Fruit fly (Drosophila melanogaster): ENCODE data around the gene CG42750.

The CG42750 gene

dm6 chr2L:18141471-18142345, 133.9 kb downstream of the CG42750 start (continued):
- peak; percentile 22 for TF ChIP-seq CG1647 (GFP tag; optimal IDR thresholded peaks at IDR 0.05)
- peak; percentile 48 for TF ChIP-seq ap (GFP tag; IDR thresholded peaks at IDR 0.05)
- no peak for TF ChIP-seq Neu2 (GFP tag; optimal IDR thresholded peaks at IDR 0.05; ENCODE audit: borderline replicate concordance)
- TF ChIP-seq ato (GFP tag; IDR thresholded peaks at IDR 0.05; ENCODE audit: partially characterized antibody), result no peak
- TF ChIP-seq CG3838 (GFP tag; optimal IDR thresholded peaks at IDR 0.05), result no peak
- TF ChIP-seq NfI (GFP tag; optimal IDR thresholded peaks at IDR 0.05), result peak; percentile 65
- no peak for TF ChIP-seq Opbp (GFP tag; IDR thresholded peaks at IDR 0.05; ENCODE audit: partially characterized antibody)
- TF ChIP-seq CG3847 (GFP tag; IDR thresholded peaks at IDR 0.05), result peak; percentile 40; the same call in 1 of the 2 replicates
- TF ChIP-seq CG5953 (GFP tag; IDR thresholded peaks at IDR 0.05), result 0 out of 2 replicates have a peak, but pooled peaks have one; percentile 12
- peak; percentile 56; the same call in 2 of the 3 replicates for TF ChIP-seq H15 (GFP tag; IDR thresholded peaks at IDR 0.05)
- TF ChIP-seq CG15601 (tag; optimal IDR thresholded peaks at IDR 0.05), result no peak
- peak; percentile 38; the same call in 2 of the 3 replicates for TF ChIP-seq CG34422 (GFP tag; IDR thresholded peaks at IDR 0.05)
- TF ChIP-seq CG31388 (GFP tag; optimal IDR thresholded peaks at IDR 0.05), result no peak
- TF ChIP-seq CG31365 (tag; optimal IDR thresholded peaks at IDR 0.05), result no peak
- TF ChIP-seq Usf (GFP tag; optimal IDR thresholded peaks at IDR 0.05), result no peak
- TF ChIP-seq CG4730 (GFP tag; IDR thresholded peaks at IDR 0.05), result no peak
- TF ChIP-seq Vsx1 (GFP tag; optimal IDR thresholded peaks at IDR 0.05), result peak; percentile 29
- TF ChIP-seq odd (GFP tag; optimal IDR thresholded peaks at IDR 0.05), result peak; percentile 49
- TF ChIP-seq CG15073 (GFP tag; optimal IDR thresholded peaks at IDR 0.05), result no peak
- peak; percentile 31 for TF ChIP-seq Myb (GFP tag; optimal IDR thresholded peaks at IDR 0.05)
- TF ChIP-seq CG12236 (GFP tag; optimal IDR thresholded peaks at IDR 0.05), result peak; percentile 62
- peak; percentile 50; the same call in 1 of the 2 replicates for TF ChIP-seq stc (GFP tag; IDR thresholded peaks at IDR 0.05)
- no peak for TF ChIP-seq da (GFP tag; optimal IDR thresholded peaks at IDR 0.05)
- no peak for TF ChIP-seq CG33557 (GFP tag; optimal IDR thresholded peaks at IDR 0.05)
- TF ChIP-seq Dip2 (GFP tag; IDR thresholded peaks at IDR 0.05), result no peak
- no peak for TF ChIP-seq trem (tag; optimal IDR thresholded peaks at IDR 0.05)
- no peak for TF ChIP-seq CG17186 (GFP tag; optimal IDR thresholded peaks at IDR 0.05)
- TF ChIP-seq CG8478 (optimal IDR thresholded peaks at IDR 0.05), result peak; percentile 70
- TF ChIP-seq tx (GFP tag; optimal IDR thresholded peaks at IDR 0.05), result peak; percentile 17
- peak; percentile 41 for TF ChIP-seq dm (GFP tag; optimal IDR thresholded peaks at IDR 0.05)
- TF ChIP-seq ranshi (GFP tag; IDR thresholded peaks at IDR 0.05), result no peak
- peak; percentile 48 for TF ChIP-seq CG12104 (GFP tag; optimal IDR thresholded peaks at IDR 0.05)
- peak; percentile 59 for TF ChIP-seq gcm (GFP tag; optimal IDR thresholded peaks at IDR 0.05)
- peak; percentile 14 for TF ChIP-seq ac (GFP tag; optimal IDR thresholded peaks at IDR 0.05)
- TF ChIP-seq scrt (GFP tag; optimal IDR thresholded peaks at IDR 0.05), result peak; percentile 64
- TF ChIP-seq HmgZ (tag; optimal IDR thresholded peaks at IDR 0.05), result peak; percentile 24
- TF ChIP-seq CoRest (tag; optimal IDR thresholded peaks at IDR 0.05), result peak; percentile 64
- TF ChIP-seq peb (GFP tag; IDR thresholded peaks at IDR 0.05), result no peak
- peak; percentile 58 for TF ChIP-seq CG6765 (GFP tag; optimal IDR thresholded peaks at IDR 0.05)
- peak; percentile 64 for TF ChIP-seq zf30C (GFP tag; optimal IDR thresholded peaks at IDR 0.05)
- no peak for TF ChIP-seq Max (GFP tag; optimal IDR thresholded peaks at IDR 0.05)
- TF ChIP-seq CG17361 (GFP tag; IDR thresholded peaks at IDR 0.05), result peak; percentile 83
- peak; percentile 28; the same call in 1 of the 2 replicates for TF ChIP-seq CG11247 (GFP tag; IDR thresholded peaks at IDR 0.05)
- TF ChIP-seq kah (GFP tag; optimal IDR thresholded peaks at IDR 0.05), result peak; percentile 57
- TF ChIP-seq CG10209 (GFP tag; optimal IDR thresholded peaks at IDR 0.05), result peak; percentile 62
- no peak for TF ChIP-seq Sin3A (optimal IDR thresholded peaks at IDR 0.05)
- TF ChIP-seq Meics (GFP tag; optimal IDR thresholded peaks at IDR 0.05), result peak; percentile 70
- TF ChIP-seq Six4 (GFP tag; optimal IDR thresholded peaks at IDR 0.05), result peak; percentile 55
- TF ChIP-seq zen2 (GFP tag; IDR thresholded peaks at IDR 0.05; ENCODE audit: partially characterized antibody), result no peak
- peak; percentile 57; the same call in 1 of the 2 replicates for TF ChIP-seq Xrp1 (GFP tag; IDR thresholded peaks at IDR 0.05)

Data from whole organism, embryonic.